Worm (Caenorhabditis elegans): Measurements from ENCODE around the gene avr-15.

- no peak for TF ChIP-seq ceh-13 (GFP tag; optimal IDR thresholded peaks at IDR 0.05)
- TF ChIP-seq B0310.2 (tag; optimal IDR thresholded peaks at IDR 0.05) = no peak
- TF ChIP-seq scrt-1 (GFP tag; IDR thresholded peaks at IDR 0.05) = no peak
Measured at ce11 chrV:13532469-13532868, 21.0 kb upstream of the avr-15 start.

Data from whole organism, early embryonic.